Worm (Caenorhabditis elegans) whole organism, young adult: ENCODE measurements around the gene eri-12.

Experiments used
- F52B5.7 ChIP-seq: sonication (generic microtip); optimal IDR thresholded peaks from 2 replicates; lab custom pipeline; 2016; ENCODE audit warnings: mild to moderate bottlenecking, missing genetic modification characterization, missing compliant biosample characterization
- ccch-3 ChIP-seq: fragments of 200-800 bp; sonication (Bioruptor generic); optimal IDR thresholded peaks from 2 replicates; lab custom pipeline; 2018; ENCODE audit warnings: mild to moderate bottlenecking, missing genetic modification characterization, missing compliant biosample characterization
- ceh-27 ChIP-seq: fragments of 200-800 bp; sonication (Bioruptor generic); optimal IDR thresholded peaks from 2 replicates; lab custom pipeline; 2018; ENCODE audit warnings: mild to moderate bottlenecking, missing genetic modification characterization, moderate library complexity, missing compliant biosample characterization
- egl-44 ChIP-seq: fragments of 200-800 bp; sonication (Bioruptor generic); IDR thresholded peaks from 2 replicates; pipeline ENCODE4 v1.3.6; 2022; ENCODE audit warnings: missing genetic modification reagents, missing genetic modification characterization, missing compliant biosample characterization
- ets-4 ChIP-seq: fragments of 200-800 bp; sonication (Bioruptor generic); optimal IDR thresholded peaks from 2 replicates; lab custom pipeline; 2018; ENCODE audit warnings: mild to moderate bottlenecking, missing genetic modification characterization, missing compliant biosample characterization
- let-526 ChIP-seq: fragments of 200-800 bp; sonication (Bioruptor generic); IDR thresholded peaks from 2 replicates; pipeline ENCODE4 v1.3.6; 2022; ENCODE audit warnings: missing genetic modification reagents, missing genetic modification characterization, missing compliant biosample characterization
- nhr-90 ChIP-seq: sonication (generic microtip); optimal IDR thresholded peaks from 2 replicates; lab custom pipeline; 2016; ENCODE audit warnings: missing genotype, mild to moderate bottlenecking, missing genetic modification characterization, missing compliant biosample characterization
- pha-4 ChIP-seq: fragments of 150-350 bp; sonication (generic microtip); optimal IDR thresholded peaks from 2 replicates; lab custom pipeline; 2014; ENCODE audit warnings: missing biosample characterization, missing genetic modification reagents, missing genetic modification characterization
- snpc-4 ChIP-seq, 5 experiments: fragments of 150-350 bp in 1 of 5; sonication (generic microtip) in 4 of 5; optimal IDR thresholded peaks; 2 replicates each; lab custom pipeline; 2014 to 2018; ENCODE audit warnings: missing genetic modification characterization in 5 of 5, missing biosample characterization in 3 of 5, antibody characterized with exemption in 2 of 5, mild to moderate bottlenecking in 2 of 5, missing compliant biosample characterization in 2 of 5, missing genotype in 2 of 5, moderate library complexity in 2 of 5, missing genetic modification reagents in 1 of 5

DNA sequence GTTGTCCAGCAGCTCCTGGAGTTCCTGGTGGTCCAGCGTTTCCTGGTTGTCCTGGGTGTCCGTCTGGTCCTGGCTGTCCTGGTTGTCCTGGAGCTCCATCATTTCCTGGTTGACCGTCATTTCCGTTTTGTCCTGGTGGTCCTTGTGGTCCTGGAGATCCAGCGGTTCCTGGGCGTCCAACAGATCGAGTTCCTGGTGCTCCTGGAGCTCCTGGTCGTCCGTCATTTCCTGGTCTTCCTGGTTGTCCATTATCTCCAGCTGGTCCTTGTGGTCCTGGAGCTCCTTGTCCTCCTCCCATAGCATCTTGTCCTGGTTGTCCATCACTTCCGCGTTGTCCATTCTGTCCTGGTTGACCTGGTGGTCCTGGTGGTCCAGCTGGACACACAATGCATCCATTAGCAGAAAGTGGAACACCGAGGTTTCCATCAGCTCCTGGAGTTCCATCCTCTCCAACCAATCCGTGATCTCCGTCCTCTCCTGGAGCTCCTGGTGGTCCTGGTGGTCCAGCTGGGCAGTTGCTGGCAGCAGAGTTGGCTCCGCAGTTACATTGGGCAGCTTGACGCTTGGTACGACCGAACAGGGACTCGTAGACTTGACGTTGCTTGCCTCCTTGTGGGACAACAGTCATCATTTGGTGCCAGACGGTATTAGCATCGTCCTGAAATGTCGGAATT, 47.5 kb upstream of the eri-12 start:
- TF ChIP-seq pha-4 (tag; lab: Kevin White, UChicago) (no peak), ccch-3 (GFP tag; lab: Kevin White, UChicago) (no peak), ets-4 (GFP tag; lab: Kevin White, UChicago) (no peak), F52B5.7 (no peak), let-526 (GFP tag; lab: Robert Waterston, UW) (no peak), egl-44 (no peak), nhr-90 (tag; lab: Kevin White, UChicago) (no peak), snpc-4 (GFP tag; optimal IDR thresholded peaks at IDR 0.05; lab: Kevin White, UChicago) (no peak), snpc-4 (tag; optimal IDR thresholded peaks at IDR 0.05; lab: Kevin White, UChicago) (no peak), ceh-27 (GFP tag; lab: Kevin White, UChicago) (no peak)
